Fruit fly (Drosophila melanogaster) whole organism, prepupa: ENCODE measurements around the gene CG4988.

Source experiments
- CG10669 ChIP-seq: fragments of 200-800 bp; sonication (Bioruptor generic); optimal IDR thresholded peaks from 3 replicates; lab custom pipeline; 2018; ENCODE audit warnings: missing biosample characterization, mild to moderate bottlenecking, missing genetic modification characterization, moderate library complexity
- CG11762 ChIP-seq: fragments of 200-800 bp; sonication (Bioruptor generic); optimal IDR thresholded peaks from 3 replicates; lab custom pipeline; 2016; ENCODE audit warnings: missing biosample characterization, missing genetic modification characterization; ENCODE audit not compliant: insufficient read depth
- CG1621 ChIP-seq: fragments of 200-800 bp; sonication (Bioruptor generic); optimal IDR thresholded peaks from 3 replicates; lab custom pipeline; 2018; ENCODE audit warnings: missing biosample characterization, mild to moderate bottlenecking, missing genetic modification characterization
- CG16779 ChIP-seq: fragments of 200-800 bp; sonication (Bioruptor generic); optimal IDR thresholded peaks from 3 replicates; lab custom pipeline; 2017; ENCODE audit warnings: missing biosample characterization, mild to moderate bottlenecking, missing genetic modification characterization
- CG3032 ChIP-seq: fragments of 200-800 bp; optimal IDR thresholded peaks from 2 replicates; lab custom pipeline; 2019; ENCODE audit warnings: missing biosample characterization, mild to moderate bottlenecking, missing genetic modification characterization, moderate library complexity
- CG31627 ChIP-seq: fragments of 200-800 bp; sonication (Bioruptor generic); optimal IDR thresholded peaks from 3 replicates; lab custom pipeline; 2016; ENCODE audit warnings: missing biosample characterization, missing genetic modification characterization
- CG7368 ChIP-seq: fragments of 200-800 bp; sonication (Bioruptor generic); optimal IDR thresholded peaks from 3 replicates; lab custom pipeline; 2016; ENCODE audit warnings: missing biosample characterization, missing genetic modification characterization
- CG8632 ChIP-seq: fragments of 200-800 bp; sonication (Bioruptor generic); optimal IDR thresholded peaks from 3 replicates; lab custom pipeline; 2016; ENCODE audit warnings: missing biosample characterization, missing genetic modification characterization
- Lpt ChIP-seq: fragments of 200-800 bp; sonication (Bioruptor generic); optimal IDR thresholded peaks from 3 replicates; lab custom pipeline; 2016; ENCODE audit warnings: missing biosample characterization, missing genetic modification characterization
- acj6 ChIP-seq: fragments of 200-800 bp; sonication (Bioruptor generic); optimal IDR thresholded peaks from 3 replicates; lab custom pipeline; 2016; ENCODE audit warnings: missing biosample characterization, missing genetic modification characterization
- fd59A ChIP-seq: fragments of 200-800 bp; sonication (Bioruptor generic); optimal IDR thresholded peaks from 2 replicates; lab custom pipeline; 2017; ENCODE audit warnings: missing biosample characterization, mild to moderate bottlenecking, missing genetic modification characterization, missing genetic modification reagents
- lz ChIP-seq: fragments of 200-800 bp; sonication (Bioruptor generic); optimal IDR thresholded peaks from 3 replicates; lab custom pipeline; 2016; ENCODE audit warnings: missing biosample characterization, missing genetic modification characterization

- no peak for TF ChIP-seq CG11762 (GFP tag; lab: Kevin White, UChicago)
- TF ChIP-seq CG1621 (tag; lab: Kevin White, UChicago) = no peak
- no peak for TF ChIP-seq CG31627 (GFP tag; lab: Kevin White, UChicago)
- no peak for TF ChIP-seq CG7368 (GFP tag; lab: Kevin White, UChicago)
- no peak for TF ChIP-seq lz (GFP tag; lab: Kevin White, UChicago)
- no peak for TF ChIP-seq Lpt
- TF ChIP-seq CG3032 = no peak
- TF ChIP-seq acj6 (GFP tag; lab: Kevin White, UChicago) = no peak
- TF ChIP-seq CG10669 (GFP tag; lab: Kevin White, UChicago) = no peak
- no peak for TF ChIP-seq CG16779 (tag; lab: Kevin White, UChicago)
- TF ChIP-seq fd59A (GFP tag; lab: Kevin White, UChicago) = no peak
- TF ChIP-seq CG8632 (GFP tag; lab: Kevin White, UChicago) = no peak
Measured at dm6 chr2L:11735975-11736374, 41.4 kb downstream of the CG4988 start.
